Fruit fly (Drosophila melanogaster) whole organism, embryonic: ENCODE data around the gene M6.
A peak's percentile ranks its signal among the peaks of the same experiment; 100 is the strongest.

Experiments used
- Aef1 ChIP-seq: fragments of 200-800 bp; sonication (Bioruptor generic); IDR thresholded peaks from 3 replicates; pipeline ENCODE4 v1.3.6; 2022; ENCODE audit warnings: missing biosample characterization, missing genetic modification characterization
- Bdp1 ChIP-seq: fragments of 200-800 bp; sonication (Bioruptor generic); optimal IDR thresholded peaks from 3 replicates; lab custom pipeline; 2016; ENCODE audit warnings: missing biosample characterization, missing genetic modification characterization
- Blimp-1 ChIP-seq: fragments of 200-800 bp; sonication (Bioruptor generic); optimal IDR thresholded peaks from 3 replicates; lab custom pipeline; 2018; ENCODE audit warnings: missing biosample characterization, missing genetic modification characterization, mild to moderate bottlenecking, moderate library complexity, missing genetic modification reagents
- CG10321 ChIP-seq: fragments of 200-800 bp; sonication (Bioruptor generic); IDR thresholded peaks from 2 replicates; pipeline ENCODE4 v1.3.6; 2022; ENCODE audit warnings: missing biosample characterization, missing genetic modification characterization
- CG10654 ChIP-seq: fragments of 200-800 bp; sonication (Bioruptor generic); optimal IDR thresholded peaks from 2 replicates; lab custom pipeline; 2016; ENCODE audit warnings: missing biosample characterization, missing genetic modification characterization
- CG10959 ChIP-seq: fragments of 200-800 bp; sonication (Bioruptor generic); IDR thresholded peaks from 2 replicates; pipeline ENCODE4 v1.3.6; 2022; ENCODE audit warnings: missing biosample characterization, missing genetic modification characterization
- CG11456 ChIP-seq: fragments of 200-800 bp; sonication (Bioruptor generic); IDR thresholded peaks from 3 replicates; pipeline ENCODE4 v1.3.6; 2022; ENCODE audit warnings: missing biosample characterization, missing genetic modification characterization
- CG11695 ChIP-seq: fragments of 200-800 bp; sonication (Bioruptor generic); IDR thresholded peaks from 3 replicates; pipeline ENCODE4 v1.3.6; 2022; ENCODE audit warnings: missing biosample characterization, missing genetic modification characterization
- CG11696 ChIP-seq: fragments of 200-800 bp; sonication (Bioruptor generic); IDR thresholded peaks from 2 replicates; pipeline ENCODE4 v1.3.6; 2022; ENCODE audit warnings: missing biosample characterization, missing genetic modification characterization
- CG14050 ChIP-seq: fragments of 200-800 bp; sonication (Bioruptor generic); IDR thresholded peaks from 3 replicates; pipeline ENCODE4 v1.3.6; 2022; ENCODE audit warnings: missing biosample characterization, missing genetic modification characterization
- CG1792 ChIP-seq: fragments of 200-800 bp; sonication (Bioruptor generic); optimal IDR thresholded peaks from 2 replicates; lab custom pipeline; 2016; ENCODE audit warnings: missing biosample characterization, missing genetic modification characterization
- CG2129 ChIP-seq: fragments of 200-800 bp; sonication (Bioruptor generic); IDR thresholded peaks from 2 replicates; pipeline ENCODE4 v1.3.6; 2022; ENCODE audit warnings: missing biosample characterization, missing genetic modification characterization; ENCODE audit not compliant: partially characterized antibody
- CG2889 ChIP-seq: fragments of 200-800 bp; sonication (Bioruptor generic); IDR thresholded peaks from 3 replicates; pipeline ENCODE4 v1.3.6; 2022; ENCODE audit warnings: missing biosample characterization, missing genetic modification characterization
- CG42726 ChIP-seq: fragments of 200-800 bp; sonication (Bioruptor generic); IDR thresholded peaks from 2 replicates; pipeline ENCODE4 v1.3.6; 2022; ENCODE audit warnings: missing biosample characterization, missing genetic modification characterization; ENCODE audit not compliant: partially characterized antibody
- CG4854 ChIP-seq: fragments of 200-800 bp; sonication (Bioruptor generic); optimal IDR thresholded peaks from 2 replicates; lab custom pipeline; 2016; ENCODE audit warnings: missing biosample characterization, missing genetic modification characterization, inconsistent platforms
- CG7839 ChIP-seq: fragments of 200-800 bp; sonication (Bioruptor generic); optimal IDR thresholded peaks from 3 replicates; lab custom pipeline; 2018; ENCODE audit warnings: missing biosample characterization, mild to moderate bottlenecking, missing genetic modification characterization, moderate library complexity
- CG7963 ChIP-seq: fragments of 200-800 bp; sonication (Bioruptor generic); IDR thresholded peaks from 3 replicates; pipeline ENCODE4 v1.3.6; 2022; ENCODE audit warnings: missing biosample characterization, missing genetic modification characterization; ENCODE audit not compliant: partially characterized antibody
- CG8478 ChIP-seq: fragments of >200 bp; optimal IDR thresholded peaks from 2 replicates; lab custom pipeline; 2018
- CG9797 ChIP-seq: fragments of 200-800 bp; sonication (Bioruptor generic); optimal IDR thresholded peaks from 3 replicates; lab custom pipeline; 2018; ENCODE audit warnings: missing biosample characterization, mild to moderate bottlenecking, missing genetic modification characterization
- Doc3 ChIP-seq: fragments of 200-800 bp; sonication (Bioruptor generic); IDR thresholded peaks from 3 replicates; pipeline ENCODE4 v1.3.6; 2022; ENCODE audit warnings: missing biosample characterization, missing genetic modification characterization; ENCODE audit not compliant: partially characterized antibody
- E2f1 ChIP-seq: fragments of 200-800 bp; sonication (Bioruptor generic); IDR thresholded peaks from 2 replicates; pipeline ENCODE4 v1.3.6; 2022; ENCODE audit warnings: missing biosample characterization, missing genetic modification characterization
- Fer2 ChIP-seq: fragments of 200-800 bp; sonication (Bioruptor generic); optimal IDR thresholded peaks from 2 replicates; lab custom pipeline; 2018; ENCODE audit warnings: missing biosample characterization, mild to moderate bottlenecking, missing genetic modification characterization, moderate library complexity
- Fer3 ChIP-seq: fragments of 200-800 bp; sonication (Bioruptor generic); optimal IDR thresholded peaks from 2 replicates; lab custom pipeline; 2018; ENCODE audit warnings: missing biosample characterization, mild to moderate bottlenecking, missing genetic modification characterization, moderate library complexity
- H15 ChIP-seq: fragments of 200-800 bp; sonication (Bioruptor generic); IDR thresholded peaks from 3 replicates; pipeline ENCODE4 v1.3.6; 2022; ENCODE audit warnings: missing biosample characterization, missing genetic modification characterization
- HmgD ChIP-seq: fragments of 200-800 bp; sonication (Bioruptor generic); optimal IDR thresholded peaks from 3 replicates; lab custom pipeline; 2016; ENCODE audit warnings: missing biosample characterization, missing genetic modification characterization
- HmgZ ChIP-seq: fragments of 200-800 bp; sonication (Bioruptor generic); optimal IDR thresholded peaks from 2 replicates; lab custom pipeline; 2018; ENCODE audit warnings: missing biosample characterization, mild to moderate bottlenecking, missing genetic modification characterization
- Hmr ChIP-seq: fragments of 200-800 bp; sonication (Bioruptor generic); optimal IDR thresholded peaks from 3 replicates; lab custom pipeline; 2017; ENCODE audit warnings: mild to moderate bottlenecking, missing biosample characterization, missing genetic modification reagents, missing genetic modification characterization
- Lhr ChIP-seq: fragments of 200-800 bp; sonication (Bioruptor generic); optimal IDR thresholded peaks from 3 replicates; lab custom pipeline; 2017; ENCODE audit warnings: mild to moderate bottlenecking, missing biosample characterization, missing genetic modification reagents, missing genetic modification characterization
- Med ChIP-seq: fragments of 200-800 bp; sonication (Bioruptor generic); peaks from one replicate; lab custom pipeline; 2016; ENCODE audit warnings: missing biosample characterization, missing genetic modification characterization, mild to moderate bottlenecking, inconsistent platforms, moderate library complexity
- Meics ChIP-seq: fragments of 200-800 bp; sonication (Bioruptor generic); optimal IDR thresholded peaks from 2 replicates; lab custom pipeline; 2017; ENCODE audit warnings: missing biosample characterization, mild to moderate bottlenecking, missing genetic modification characterization
- Nf-YB ChIP-seq: fragments of 200-800 bp; sonication (Bioruptor generic); optimal IDR thresholded peaks from 3 replicates; lab custom pipeline; 2019; ENCODE audit warnings: missing biosample characterization, mild to moderate bottlenecking, missing genetic modification characterization, moderate library complexity
- Ptx1 ChIP-seq: fragments of 200-800 bp; sonication (Bioruptor generic); IDR thresholded peaks from 2 replicates; pipeline ENCODE4 v1.3.6; 2022; ENCODE audit warnings: missing biosample characterization, missing genetic modification characterization
- Trl ChIP-seq, 3 experiments: fragments of >200 bp in 2 of 3; fragments of 200-800 bp in 1 of 3; sonication (Bioruptor generic) in 1 of 3; optimal IDR thresholded peaks; 2 replicates in 1 of 3; 3 replicates in 2 of 3; lab custom pipeline; 2016 to 2017; ENCODE audit warnings: missing biosample characterization in 1 of 3, missing genetic modification characterization in 1 of 3
- YL-1 ChIP-seq: fragments of 200-800 bp; sonication (Bioruptor generic); optimal IDR thresholded peaks from 3 replicates; lab custom pipeline; 2017; ENCODE audit warnings: missing biosample characterization, mild to moderate bottlenecking, missing genetic modification characterization
- amos ChIP-seq: fragments of 200-800 bp; sonication (Bioruptor generic); IDR thresholded peaks from 2 replicates; pipeline ENCODE4 v1.3.6; 2022; ENCODE audit warnings: missing biosample characterization, missing genetic modification characterization; ENCODE audit not compliant: partially characterized antibody
- aop ChIP-seq: fragments of 200-800 bp; sonication (Bioruptor generic); IDR thresholded peaks from 2 replicates; pipeline ENCODE4 v1.3.6; 2022; ENCODE audit warnings: missing biosample characterization, missing genetic modification characterization
- bab2 ChIP-seq: fragments of 200-800 bp; sonication (Bioruptor generic); optimal IDR thresholded peaks from 2 replicates; lab custom pipeline; 2016; ENCODE audit warnings: missing biosample characterization, missing genetic modification characterization
- cad ChIP-seq: fragments of >200 bp; optimal IDR thresholded peaks from 2 replicates; lab custom pipeline; 2017; ENCODE audit warnings: missing biosample characterization, missing genetic modification characterization
- cato ChIP-seq: fragments of 200-800 bp; sonication (Bioruptor generic); optimal IDR thresholded peaks from 2 replicates; lab custom pipeline; 2016; ENCODE audit warnings: missing biosample characterization, missing genetic modification characterization, borderline replicate concordance
- chif ChIP-seq, 2 experiments: fragments of 200-800 bp; sonication (Bioruptor generic); optimal IDR thresholded peaks; 3 replicates each; lab custom pipeline; 2016; ENCODE audit warnings: missing biosample characterization in 2 of 2, missing genetic modification characterization in 2 of 2
- corto ChIP-seq: fragments of 200-800 bp; sonication (Bioruptor generic); optimal IDR thresholded peaks from 2 replicates; lab custom pipeline; 2016; ENCODE audit warnings: missing biosample characterization, mild to moderate bottlenecking, missing genetic modification characterization, moderate library complexity
- dmrt99B ChIP-seq: fragments of 200-800 bp; sonication (Bioruptor generic); optimal IDR thresholded peaks from 2 replicates; lab custom pipeline; 2018; ENCODE audit warnings: missing biosample characterization, mild to moderate bottlenecking, missing genetic modification characterization, moderate library complexity
- exex ChIP-seq: fragments of 200-800 bp; sonication (Bioruptor generic); optimal IDR thresholded peaks from 4 replicates; lab custom pipeline; 2018; ENCODE audit warnings: missing biosample characterization, mild to moderate bottlenecking, missing genetic modification characterization, moderate library complexity
- hbn ChIP-seq: fragments of 200-800 bp; sonication (Bioruptor generic); IDR thresholded peaks from 2 replicates; pipeline ENCODE4 v1.3.6; 2022; ENCODE audit warnings: missing biosample characterization, missing genetic modification characterization; ENCODE audit not compliant: partially characterized antibody
- her ChIP-seq: fragments of 200-800 bp; sonication (Bioruptor generic); optimal IDR thresholded peaks from 2 replicates; lab custom pipeline; 2016; ENCODE audit warnings: missing biosample characterization, missing genetic modification characterization
- ken ChIP-seq: fragments of 200-800 bp; sonication (Bioruptor generic); IDR thresholded peaks from 3 replicates; pipeline ENCODE4 v1.3.6; 2022; ENCODE audit warnings: missing biosample characterization, missing genetic modification characterization
- lov ChIP-seq, 2 experiments: fragments of 200-800 bp in 1 of 2; fragments of >200 bp in 1 of 2; sonication (Bioruptor generic) in 1 of 2; IDR thresholded peaks in 1 of 2; optimal IDR thresholded peaks in 1 of 2; 2 replicates in 1 of 2; 3 replicates in 1 of 2; pipeline versions ENCODE4 v1.3.6 to Lab custom; 2017 to 2022; ENCODE audit warnings: missing biosample characterization in 1 of 2, missing genetic modification characterization in 1 of 2
- sisA ChIP-seq: fragments of 200-800 bp; sonication (Bioruptor generic); IDR thresholded peaks from 2 replicates; pipeline ENCODE4 v1.3.6; 2022; ENCODE audit warnings: missing biosample characterization, missing genetic modification characterization
- zf30C ChIP-seq: fragments of 200-800 bp; sonication (Bioruptor generic); optimal IDR thresholded peaks from 3 replicates; lab custom pipeline; 2018; ENCODE audit warnings: missing biosample characterization, mild to moderate bottlenecking, missing genetic modification characterization

The M6 gene

DNA sequence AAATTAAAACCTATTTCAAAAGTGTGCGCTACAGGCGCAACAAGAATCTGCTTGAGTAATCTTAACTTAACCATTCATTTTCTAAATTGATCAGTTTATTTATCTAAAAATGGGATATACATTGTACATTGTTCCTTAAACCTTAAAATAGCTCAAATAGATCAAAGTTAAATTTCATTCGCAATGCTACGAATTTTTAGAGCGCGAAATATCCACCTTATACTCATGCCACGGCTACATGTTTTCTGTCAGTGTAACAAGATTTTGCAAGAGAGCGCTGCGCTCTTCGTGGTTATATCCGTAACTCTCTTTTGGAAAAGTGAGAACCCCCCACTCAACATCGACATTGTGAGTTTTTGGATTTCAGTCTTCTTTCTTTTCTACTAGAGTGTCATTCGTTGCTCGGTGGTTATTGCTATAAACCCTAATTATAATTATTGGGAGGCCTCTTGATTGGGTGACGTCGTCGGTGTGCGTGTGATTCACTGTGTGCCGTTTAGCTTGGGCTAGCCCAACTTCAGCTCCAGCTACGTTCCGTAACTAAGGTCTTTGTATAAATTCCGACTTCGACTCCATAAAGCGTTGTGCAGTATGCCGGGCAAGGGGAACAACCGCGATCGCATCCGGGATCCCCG is 2.0 kb downstream of the M6 start (continued):
- TF ChIP-seq chif (GFP tag; optimal IDR thresholded peaks at IDR 0.05; lab: Kevin White, UChicago) (peak; percentile 16 to 41), her (GFP tag; lab: Kevin White, UChicago) (peak; percentile 39), corto (GFP tag; lab: Kevin White, UChicago) (no peak), HmgD (GFP tag; lab: Kevin White, UChicago) (no peak), bab2 (GFP tag; lab: Kevin White, UChicago) (no peak), CG2129 (GFP tag; lab: Robert Waterston, UW) (no peak), aop (GFP tag; lab: Robert Waterston, UW) (0 out of 2 replicates have a peak, but pooled peaks have one; percentile 21), Meics (GFP tag; lab: Kevin White, UChicago) (peak; percentile 47), CG11695 (GFP tag; lab: Robert Waterston, UW) (peak; percentile 43; the same call in 1 of the 3 replicates), Nf-YB (GFP tag; lab: Kevin White, UChicago) (no peak), Trl (optimal IDR thresholded peaks at IDR 0.05; lab: Kevin White, UChicago) (peak; percentile 63 to 74), Trl (GFP tag; optimal IDR thresholded peaks at IDR 0.05; lab: Kevin White, UChicago) (peak; percentile 14), Hmr (GFP tag; lab: Kevin White, UChicago) (peak; percentile 48), Doc3 (no peak), ken (GFP tag; lab: Robert Waterston, UW) (no peak), Fer2 (no peak), CG7963 (GFP tag; lab: Robert Waterston, UW) (no peak), CG2889 (GFP tag; lab: Robert Waterston, UW) (0 out of 3 replicates have a peak, but pooled peaks have one; percentile 26), CG4854 (GFP tag; lab: Kevin White, UChicago) (peak; percentile 5), Blimp-1 (GFP tag; lab: Kevin White, UChicago) (peak; percentile 29), zf30C (peak; percentile 82), Med (GFP tag; lab: Kevin White, UChicago) (peak; percentile 71), Lhr (no peak), CG10321 (no peak), lov (optimal IDR thresholded peaks at IDR 0.05; lab: Kevin White, UChicago) (no peak), lov (GFP tag; IDR thresholded peaks at IDR 0.05; lab: Robert Waterston, UW) (no peak), CG10654 (GFP tag; lab: Kevin White, UChicago) (no peak), E2f1 (GFP tag; lab: Robert Waterston, UW) (no peak), exex (tag; lab: Kevin White, UChicago) (peak; percentile 82), amos (GFP tag; lab: Robert Waterston, UW) (no peak), CG14050 (GFP tag; lab: Robert Waterston, UW) (no peak), cad (GFP tag; lab: Kevin White, UChicago) (no peak), CG9797 (no peak), Ptx1 (peak; percentile 28; the same call in 1 of the 2 replicates), hbn (GFP tag; lab: Robert Waterston, UW) (no peak), CG7839 (peak; percentile 35), HmgZ (no peak), dmrt99B (tag; lab: Kevin White, UChicago) (peak; percentile 50), sisA (GFP tag; lab: Robert Waterston, UW) (no peak), CG42726 (GFP tag; lab: Robert Waterston, UW) (no peak), YL-1 (GFP tag; lab: Kevin White, UChicago) (no peak), CG10959 (GFP tag; lab: Robert Waterston, UW) (no peak), Aef1 (GFP tag; lab: Robert Waterston, UW) (no peak), Bdp1 (GFP tag; lab: Kevin White, UChicago) (no peak), CG8478 (lab: Kevin White, UChicago) (no peak), CG11456 (GFP tag; lab: Robert Waterston, UW) (0 out of 3 replicates have a peak, but pooled peaks have one; percentile 7), Fer3 (peak; percentile 9), CG1792 (peak; percentile 16), CG11696 (GFP tag; lab: Robert Waterston, UW) (no peak), H15 (GFP tag; lab: Robert Waterston, UW) (no peak), cato (GFP tag; lab: Kevin White, UChicago) (no peak)
